Worm (Caenorhabditis elegans) whole organism, young adult: ENCODE measurements around the gene W06G6.9.

ENCODE experiments used
- B0336.3 ChIP-seq: fragments of 200-800 bp; sonication (Bioruptor generic); IDR thresholded peaks from 2 replicates; pipeline ENCODE4 v1.3.6; 2022; ENCODE audit warnings: missing genetic modification characterization, missing compliant biosample characterization
- C17E4.6 ChIP-seq: fragments of 200-800 bp; sonication (Bioruptor generic); IDR thresholded peaks from 2 replicates; pipeline ENCODE4 v1.3.6; 2022; ENCODE audit warnings: missing genetic modification reagents, missing genetic modification characterization, missing compliant biosample characterization
- F10E7.11 ChIP-seq: sonication (generic microtip); optimal IDR thresholded peaks from 2 replicates; lab custom pipeline; 2017; ENCODE audit warnings: mild to moderate bottlenecking, missing genetic modification characterization, moderate library complexity, missing compliant biosample characterization
- F23B12.7 ChIP-seq: sonication (generic microtip); optimal IDR thresholded peaks from 2 replicates; lab custom pipeline; 2017; ENCODE audit warnings: missing genetic modification characterization, mild to moderate bottlenecking, missing compliant biosample characterization, antibody characterized with exemption, moderate library complexity; ENCODE audit not compliant: insufficient read depth
- F33H1.4 ChIP-seq: fragments of 200-800 bp; sonication (Bioruptor generic); IDR thresholded peaks from 2 replicates; pipeline ENCODE4 v1.3.6; 2022; ENCODE audit warnings: missing genetic modification reagents, missing genetic modification characterization, missing compliant biosample characterization
- F55B11.4 ChIP-seq: sonication (generic microtip); optimal IDR thresholded peaks from 2 replicates; lab custom pipeline; 2016; ENCODE audit warnings: missing compliant biosample characterization, missing genetic modification characterization, borderline replicate concordance; ENCODE audit not compliant: insufficient read depth
- F57A8.1 ChIP-seq: fragments of 200-800 bp; sonication (Bioruptor generic); optimal IDR thresholded peaks from 2 replicates; lab custom pipeline; 2018; ENCODE audit warnings: mild to moderate bottlenecking, missing genetic modification characterization, moderate library complexity, missing compliant biosample characterization
- K11D2.4 ChIP-seq: fragments of 200-800 bp; sonication (Bioruptor generic); IDR thresholded peaks from 2 replicates; pipeline ENCODE4 v1.3.6; 2022; ENCODE audit warnings: missing genetic modification reagents, missing genetic modification characterization, missing compliant biosample characterization
- T07F8.4 ChIP-seq: sonication (generic microtip); optimal IDR thresholded peaks from 2 replicates; lab custom pipeline; 2016; ENCODE audit warnings: mild to moderate bottlenecking, missing genetic modification characterization, moderate library complexity, missing compliant biosample characterization
- Y56A3A.18 ChIP-seq: fragments of 200-800 bp; sonication (Bioruptor generic); IDR thresholded peaks from 2 replicates; pipeline ENCODE4 v1.3.6; 2022; ENCODE audit warnings: missing genetic modification reagents, missing genetic modification characterization, missing compliant biosample characterization
- ZK185.1 ChIP-seq: sonication (generic microtip); optimal IDR thresholded peaks from 2 replicates; lab custom pipeline; 2016; ENCODE audit warnings: mild to moderate bottlenecking, missing genetic modification characterization, missing compliant biosample characterization; ENCODE audit not compliant: poor library complexity, severe bottlenecking
- akir-1 ChIP-seq: fragments of 200-800 bp; sonication (Bioruptor generic); optimal IDR thresholded peaks from 2 replicates; lab custom pipeline; 2018; ENCODE audit warnings: mild to moderate bottlenecking, missing genetic modification characterization, moderate library complexity, missing compliant biosample characterization
- aptf-3 ChIP-seq: fragments of 200-800 bp; sonication (Bioruptor generic); IDR thresholded peaks from 2 replicates; pipeline ENCODE4 v1.3.6; 2022; ENCODE audit warnings: missing genetic modification characterization, missing compliant biosample characterization
- attf-5 ChIP-seq: fragments of 200-800 bp; sonication (Bioruptor generic); optimal IDR thresholded peaks from 2 replicates; lab custom pipeline; 2018; ENCODE audit warnings: mild to moderate bottlenecking, missing genetic modification characterization, missing compliant biosample characterization
- ccch-3 ChIP-seq: fragments of 200-800 bp; sonication (Bioruptor generic); optimal IDR thresholded peaks from 2 replicates; lab custom pipeline; 2018; ENCODE audit warnings: mild to moderate bottlenecking, missing genetic modification characterization, missing compliant biosample characterization
- ceh-40 ChIP-seq: fragments of 200-800 bp; sonication (Bioruptor generic); IDR thresholded peaks from 2 replicates; pipeline ENCODE4 v1.3.6; 2022; ENCODE audit warnings: missing genetic modification characterization, missing compliant biosample characterization
- ceh-91 ChIP-seq: fragments of 200-800 bp; sonication (Bioruptor generic); IDR thresholded peaks from 2 replicates; pipeline ENCODE4 v1.3.6; 2022; ENCODE audit warnings: missing genetic modification reagents, missing genetic modification characterization, missing compliant biosample characterization
- chd-7 ChIP-seq: sonication (generic microtip); optimal IDR thresholded peaks from 2 replicates; lab custom pipeline; 2016; ENCODE audit warnings: mild to moderate bottlenecking, missing genetic modification characterization, moderate library complexity, missing compliant biosample characterization
- egl-18 ChIP-seq: fragments of 200-800 bp; sonication (Bioruptor generic); IDR thresholded peaks from 2 replicates; pipeline ENCODE4 v1.3.6; 2022; ENCODE audit warnings: missing genetic modification reagents, missing genetic modification characterization, missing compliant biosample characterization
- ekl-4 ChIP-seq: fragments of 200-800 bp; sonication (Bioruptor generic); IDR thresholded peaks from 2 replicates; pipeline ENCODE4 v1.3.6; 2022; ENCODE audit warnings: missing genetic modification reagents, missing genetic modification characterization, missing compliant biosample characterization
- ets-4 ChIP-seq: fragments of 200-800 bp; sonication (Bioruptor generic); optimal IDR thresholded peaks from 2 replicates; lab custom pipeline; 2018; ENCODE audit warnings: mild to moderate bottlenecking, missing genetic modification characterization, missing compliant biosample characterization
- hrde-1 ChIP-seq: sonication (generic microtip); optimal IDR thresholded peaks from 2 replicates; lab custom pipeline; 2016; ENCODE audit warnings: missing genetic modification characterization, mild to moderate bottlenecking, missing compliant biosample characterization, moderate library complexity, missing genotype, missing genetic modification reagents, borderline replicate concordance
- hsf-1 ChIP-seq: fragments of 200-800 bp; sonication (Bioruptor generic); IDR thresholded peaks from 2 replicates; pipeline ENCODE4 v1.3.6; 2022; ENCODE audit warnings: missing genetic modification reagents, missing genetic modification characterization, missing compliant biosample characterization
- lag-1 ChIP-seq: fragments of 200-800 bp; sonication (Bioruptor generic); IDR thresholded peaks from 2 replicates; pipeline ENCODE4 v1.3.6; 2022; ENCODE audit warnings: missing genetic modification reagents, missing genetic modification characterization, missing compliant biosample characterization
- let-607 ChIP-seq, 2 experiments: fragments of 200-800 bp in 1 of 2; sonication (Bioruptor generic) in 1 of 2; sonication (generic microtip) in 1 of 2; optimal IDR thresholded peaks; 2 replicates each; lab custom pipeline; 2016 to 2018; ENCODE audit warnings: mild to moderate bottlenecking in 2 of 2, missing compliant biosample characterization in 2 of 2, missing genetic modification characterization in 2 of 2, moderate library complexity in 2 of 2, missing genotype in 1 of 2
- lin-35 ChIP-seq, 3 experiments: fragments of 150-350 bp in 2 of 3; sonication (generic microtip) in 1 of 3; optimal IDR thresholded peaks; 2 replicates each; lab custom pipeline; 2014 to 2018; ENCODE audit warnings: missing biosample characterization in 3 of 3, missing genetic modification characterization in 3 of 3, missing genetic modification reagents in 3 of 3
- lin-54 ChIP-seq: fragments of 200-800 bp; sonication (Bioruptor generic); optimal IDR thresholded peaks from 2 replicates; lab custom pipeline; 2018; ENCODE audit warnings: mild to moderate bottlenecking, missing genetic modification characterization, missing compliant biosample characterization
- lir-1 ChIP-seq: fragments of 200-800 bp; sonication (Bioruptor generic); conservative IDR thresholded peaks from 2 replicates; pipeline ENCODE4 v1.3.6; 2022; ENCODE audit warnings: missing genetic modification reagents, missing genetic modification characterization, missing compliant biosample characterization
- lsl-1 ChIP-seq: fragments of 200-800 bp; sonication (Bioruptor generic); optimal IDR thresholded peaks from 2 replicates; lab custom pipeline; 2018; ENCODE audit warnings: mild to moderate bottlenecking, missing genetic modification characterization, moderate library complexity, missing compliant biosample characterization
- lsy-27 ChIP-seq: sonication (generic microtip); optimal IDR thresholded peaks from 2 replicates; lab custom pipeline; 2017; ENCODE audit warnings: missing genetic modification characterization, mild to moderate bottlenecking, missing compliant biosample characterization, antibody characterized with exemption, missing genotype, borderline replicate concordance; ENCODE audit not compliant: insufficient read depth
- madf-6 ChIP-seq: fragments of 200-800 bp; sonication (Bioruptor generic); IDR thresholded peaks from 2 replicates; pipeline ENCODE4 v1.3.6; 2022; ENCODE audit warnings: missing genetic modification reagents, missing genetic modification characterization, missing compliant biosample characterization
- nfya-2 ChIP-seq: fragments of 200-800 bp; sonication (Bioruptor generic); IDR thresholded peaks from 2 replicates; pipeline ENCODE4 v1.3.6; 2022; ENCODE audit warnings: missing genetic modification reagents, missing genetic modification characterization, missing compliant biosample characterization
- nhr-120 ChIP-seq: fragments of 200-800 bp; sonication (Bioruptor generic); IDR thresholded peaks from 2 replicates; pipeline ENCODE4 v1.3.6; 2022; ENCODE audit warnings: missing genetic modification characterization, missing compliant biosample characterization
- nhr-179 ChIP-seq: sonication (generic microtip); optimal IDR thresholded peaks from 2 replicates; lab custom pipeline; 2016; ENCODE audit warnings: mild to moderate bottlenecking, missing genetic modification characterization, missing compliant biosample characterization
- pbrm-1 ChIP-seq: fragments of 200-800 bp; sonication (Bioruptor generic); IDR thresholded peaks from 2 replicates; pipeline ENCODE4 v1.3.6; 2022; ENCODE audit warnings: missing genetic modification reagents, missing genetic modification characterization, missing compliant biosample characterization
- pha-4 ChIP-seq: fragments of 150-350 bp; sonication (generic microtip); optimal IDR thresholded peaks from 2 replicates; lab custom pipeline; 2014; ENCODE audit warnings: missing biosample characterization, missing genetic modification reagents, missing genetic modification characterization
- rec-8 ChIP-seq, 2 experiments: sonication (generic microtip); optimal IDR thresholded peaks; 2 replicates each; lab custom pipeline; 2016; ENCODE audit warnings: mild to moderate bottlenecking in 2 of 2, missing genetic modification characterization in 2 of 2, missing genetic modification reagents in 2 of 2, missing genotype in 2 of 2, missing biosample characterization in 1 of 2, missing compliant biosample characterization in 1 of 2, moderate library complexity in 1 of 2
- sdz-38 ChIP-seq: sonication (generic microtip); optimal IDR thresholded peaks from 2 replicates; lab custom pipeline; 2016; ENCODE audit warnings: missing genotype, missing genetic modification characterization, missing compliant biosample characterization
- sea-2 ChIP-seq: fragments of 200-800 bp; sonication (Bioruptor generic); IDR thresholded peaks from 2 replicates; pipeline ENCODE4 v1.3.6; 2022; ENCODE audit warnings: missing genetic modification characterization, missing compliant biosample characterization
- snpc-1.1 ChIP-seq: sonication (generic microtip); optimal IDR thresholded peaks from 2 replicates; lab custom pipeline; 2017; ENCODE audit warnings: missing genetic modification characterization, mild to moderate bottlenecking, missing compliant biosample characterization, antibody characterized with exemption, moderate library complexity, missing genotype, missing genetic modification reagents; ENCODE audit not compliant: insufficient read depth
- snpc-1.3 ChIP-seq: sonication (generic microtip); optimal IDR thresholded peaks from 2 replicates; lab custom pipeline; 2017; ENCODE audit warnings: missing genetic modification characterization, mild to moderate bottlenecking, missing compliant biosample characterization, antibody characterized with exemption, moderate library complexity, missing genotype, missing genetic modification reagents; ENCODE audit not compliant: insufficient read depth
- sptf-2 ChIP-seq: fragments of 200-800 bp; sonication (Bioruptor generic); optimal IDR thresholded peaks from 2 replicates; lab custom pipeline; 2018; ENCODE audit warnings: mild to moderate bottlenecking, missing genetic modification characterization, missing compliant biosample characterization
- unc-130 ChIP-seq: sonication (generic microtip); optimal IDR thresholded peaks from 2 replicates; lab custom pipeline; 2016; ENCODE audit warnings: missing genetic modification reagents, missing genetic modification characterization, missing compliant biosample characterization
- unc-62 ChIP-seq: fragments of 150-350 bp; optimal IDR thresholded peaks from 2 replicates; lab custom pipeline; 2014; ENCODE audit warnings: missing biosample characterization, missing genetic modification reagents, missing genetic modification characterization
- zfh-2 ChIP-seq: fragments of 200-800 bp; sonication (Bioruptor generic); conservative IDR thresholded peaks from 2 replicates; pipeline ENCODE4 v1.3.6; 2022; ENCODE audit warnings: missing genetic modification reagents, missing genetic modification characterization, missing compliant biosample characterization
- ztf-25 ChIP-seq: fragments of 200-800 bp; sonication (Bioruptor generic); IDR thresholded peaks from 2 replicates; pipeline ENCODE4 v1.3.6; 2022; ENCODE audit warnings: missing genetic modification reagents, missing genetic modification characterization, missing compliant biosample characterization
- ztf-3 ChIP-seq: fragments of 200-800 bp; sonication (Bioruptor generic); optimal IDR thresholded peaks from 2 replicates; lab custom pipeline; 2018; ENCODE audit warnings: mild to moderate bottlenecking, missing genetic modification characterization, missing compliant biosample characterization

W06G6.9 gene

ce11 chrV:16640366-16640765 is 5.9 kb downstream of the W06G6.9 start (continued):
- TF ChIP-seq T07F8.4 (tag; lab: Kevin White, UChicago), result no peak
- no peak for TF ChIP-seq F10E7.11 (tag; lab: Kevin White, UChicago)
- no peak for TF ChIP-seq akir-1 (GFP tag; lab: Kevin White, UChicago)
- TF ChIP-seq nhr-120, result no peak
- no peak for TF ChIP-seq sea-2
- no peak for TF ChIP-seq ets-4 (GFP tag; lab: Kevin White, UChicago)
- no peak for TF ChIP-seq ceh-40 (GFP tag; lab: Robert Waterston, UW)
- no peak for TF ChIP-seq unc-62 (GFP tag; lab: Kevin White, UChicago)
- no peak for TF ChIP-seq ccch-3 (GFP tag; lab: Kevin White, UChicago)
- 0 out of 2 replicates have a peak, but pooled peaks have one; percentile 53 for TF ChIP-seq pbrm-1 (GFP tag; lab: Robert Waterston, UW)
- no peak for TF ChIP-seq attf-5 (GFP tag; lab: Kevin White, UChicago)
- no peak for TF ChIP-seq aptf-3 (GFP tag; lab: Robert Waterston, UW)
- TF ChIP-seq lag-1 (GFP tag; lab: Robert Waterston, UW), result no peak
- TF ChIP-seq hrde-1, result peak; percentile 22
- no peak for TF ChIP-seq nhr-179 (tag; lab: Kevin White, UChicago)
- TF ChIP-seq F33H1.4, result no peak
- no peak for TF ChIP-seq ceh-91
- TF ChIP-seq hsf-1, result 0 out of 2 replicates have a peak, but pooled peaks have one; percentile 42
- no peak for TF ChIP-seq F57A8.1
- TF ChIP-seq B0336.3 (GFP tag; lab: Robert Waterston, UW), result no peak
- TF ChIP-seq Y56A3A.18 (GFP tag; lab: Robert Waterston, UW), result 0 out of 2 replicates have a peak, but pooled peaks have one; percentile 53
- no peak for TF ChIP-seq ztf-25 (GFP tag; lab: Robert Waterston, UW)
- no peak for TF ChIP-seq lir-1 (GFP tag; lab: Robert Waterston, UW)
- no peak for TF ChIP-seq K11D2.4 (GFP tag; lab: Robert Waterston, UW)
- TF ChIP-seq lin-35 (GFP tag; optimal IDR thresholded peaks at IDR 0.05; lab: Kevin White, UChicago), result no peak
- no peak for TF ChIP-seq snpc-1.3 (tag; lab: Kevin White, UChicago)
- no peak for TF ChIP-seq unc-130 (GFP tag; lab: Kevin White, UChicago)
- no peak for TF ChIP-seq pha-4 (tag; lab: Kevin White, UChicago)
- peak; percentile 22 for TF ChIP-seq chd-7 (tag; lab: Kevin White, UChicago)
- TF ChIP-seq sptf-2 (GFP tag; lab: Kevin White, UChicago), result no peak
- TF ChIP-seq let-607 (tag; optimal IDR thresholded peaks at IDR 0.05; lab: Kevin White, UChicago), result no peak
- TF ChIP-seq snpc-1.1, result peak; percentile 51
- no peak for TF ChIP-seq C17E4.6 (GFP tag; lab: Robert Waterston, UW)
- no peak for TF ChIP-seq sdz-38 (tag; lab: Kevin White, UChicago)
- no peak for TF ChIP-seq zfh-2 (GFP tag; lab: Robert Waterston, UW)
- TF ChIP-seq ZK185.1 (tag; lab: Kevin White, UChicago), result peak; percentile 57
- TF ChIP-seq ztf-3 (GFP tag; lab: Kevin White, UChicago), result no peak
- no peak for TF ChIP-seq nfya-2 (GFP tag; lab: Robert Waterston, UW)
- TF ChIP-seq F55B11.4 (tag; lab: Kevin White, UChicago), result no peak
- no peak for TF ChIP-seq ekl-4 (GFP tag; lab: Robert Waterston, UW)
- TF ChIP-seq lsl-1 (GFP tag; lab: Kevin White, UChicago), result no peak
- TF ChIP-seq lin-54 (GFP tag; lab: Kevin White, UChicago), result peak; percentile 16
- peak; percentile 45; the same call in 1 of the 2 replicates for TF ChIP-seq madf-6
- TF ChIP-seq lsy-27 (tag; lab: Kevin White, UChicago), result no peak
- TF ChIP-seq F23B12.7 (tag; lab: Kevin White, UChicago), result no peak
- TF ChIP-seq rec-8 (tag; optimal IDR thresholded peaks at IDR 0.05; lab: Kevin White, UChicago), result peak in 1 of 2 experiments; percentile 31
- TF ChIP-seq egl-18 (GFP tag; lab: Robert Waterston, UW), result no peak
